Worm (Caenorhabditis elegans) whole organism, early embryonic: ENCODE results near the gene cyl-1.

ENCODE experiments used
- B0310.2 ChIP-seq: sonication (generic microtip); optimal IDR thresholded peaks from 2 replicates; lab custom pipeline; 2016; ENCODE audit warnings: mild to moderate bottlenecking, missing genetic modification characterization, missing compliant biosample characterization
- aly-1 ChIP-seq: sonication (generic microtip); optimal IDR thresholded peaks from 2 replicates; lab custom pipeline; 2016; ENCODE audit warnings: missing genetic modification characterization, missing compliant biosample characterization
- ama-1 ChIP-seq: fragments of 150-350 bp; optimal IDR thresholded peaks from 2 replicates; lab custom pipeline; 2014
- ceh-36 ChIP-seq: sonication (generic microtip); optimal IDR thresholded peaks from 2 replicates; lab custom pipeline; 2016; ENCODE audit warnings: missing genetic modification characterization, inconsistent platforms, missing compliant biosample characterization
- ets-7 ChIP-seq: sonication (generic microtip); optimal IDR thresholded peaks from 2 replicates; lab custom pipeline; 2016; ENCODE audit warnings: missing genotype, missing genetic modification characterization, missing compliant biosample characterization
- flt-1 ChIP-seq: fragments of 200-800 bp; sonication (Bioruptor generic); IDR thresholded peaks from 2 replicates; pipeline ENCODE4 v1.3.6; 2022; ENCODE audit warnings: missing genetic modification characterization, missing compliant biosample characterization
- hmg-4 ChIP-seq: fragments of 200-800 bp; sonication (Bioruptor generic); optimal IDR thresholded peaks from 2 replicates; lab custom pipeline; 2018; ENCODE audit warnings: mild to moderate bottlenecking, missing genetic modification characterization, missing compliant biosample characterization
- tbx-11 ChIP-seq: fragments of 200-800 bp; sonication (Bioruptor generic); IDR thresholded peaks from 2 replicates; pipeline ENCODE4 v1.3.6; 2022; ENCODE audit warnings: missing genetic modification characterization, missing compliant biosample characterization
- tbx-37 ChIP-seq: fragments of 200-800 bp; sonication (Bioruptor generic); conservative IDR thresholded peaks from 2 replicates; pipeline ENCODE4 v1.3.6; 2022; ENCODE audit warnings: missing genetic modification reagents, missing genetic modification characterization, missing compliant biosample characterization
- tra-4 ChIP-seq: sonication (generic microtip); optimal IDR thresholded peaks from 2 replicates; lab custom pipeline; 2017; ENCODE audit warnings: missing genetic modification characterization, missing compliant biosample characterization

- TF ChIP-seq hmg-4 (GFP tag; lab: Kevin White, UChicago) = no peak
- no peak for TF ChIP-seq aly-1 (tag; lab: Kevin White, UChicago)
- no peak for TF ChIP-seq ama-1 (lab: Kevin White, UChicago)
- no peak for TF ChIP-seq tbx-37
- TF ChIP-seq flt-1 (GFP tag; lab: Robert Waterston, UW) = no peak
- TF ChIP-seq ceh-36 = no peak
- TF ChIP-seq tra-4 (tag; lab: Kevin White, UChicago) = no peak
- TF ChIP-seq ets-7 (tag; lab: Kevin White, UChicago) = no peak
- peak; percentile 18 for TF ChIP-seq B0310.2 (tag; lab: Kevin White, UChicago)
- no peak for TF ChIP-seq tbx-11 (GFP tag; lab: Robert Waterston, UW)
These were observed 32.7 kb downstream of the cyl-1 start for ce11 chrV:11960831-11961190.
